Worm (Caenorhabditis elegans) whole organism, L4 larva: ENCODE data around the gene acs-14.

Source experiments
- D1046.2 ChIP-seq: fragments of 200-800 bp; sonication (Bioruptor generic); IDR thresholded peaks from 2 replicates; pipeline ENCODE4 v1.3.6; 2022; ENCODE audit warnings: missing genetic modification characterization, missing compliant biosample characterization
- F10B5.3 ChIP-seq: sonication (generic microtip); optimal IDR thresholded peaks from 2 replicates; lab custom pipeline; 2016; ENCODE audit warnings: mild to moderate bottlenecking, missing genetic modification characterization, missing compliant biosample characterization
- F49E8.2 ChIP-seq: sonication (generic microtip); optimal IDR thresholded peaks from 2 replicates; lab custom pipeline; 2016; ENCODE audit warnings: missing compliant biosample characterization, mild to moderate bottlenecking, missing genetic modification characterization, borderline replicate concordance
- R02D3.7 ChIP-seq: fragments of 150-350 bp; sonication (generic microtip); optimal IDR thresholded peaks from 3 replicates; lab custom pipeline; 2014; ENCODE audit warnings: missing biosample characterization, missing genetic modification characterization
- T20F7.1 ChIP-seq: fragments of 200-800 bp; sonication (Bioruptor generic); optimal IDR thresholded peaks from 2 replicates; lab custom pipeline; 2018; ENCODE audit warnings: mild to moderate bottlenecking, missing genetic modification characterization, missing compliant biosample characterization
- Y105C5A.15 ChIP-seq: fragments of 200-800 bp; sonication (Bioruptor generic); IDR thresholded peaks from 2 replicates; pipeline ENCODE4 v1.3.6; 2022; ENCODE audit warnings: missing genetic modification characterization, missing compliant biosample characterization
- Y48G9A.11 ChIP-seq: fragments of 200-800 bp; sonication (Bioruptor generic); IDR thresholded peaks from 2 replicates; pipeline ENCODE4 v1.3.6; 2022; ENCODE audit warnings: missing genetic modification reagents, missing genetic modification characterization, missing compliant biosample characterization
- Y5F2A.4 ChIP-seq: fragments of 200-800 bp; sonication (Bioruptor generic); optimal IDR thresholded peaks from 2 replicates; lab custom pipeline; 2018; ENCODE audit warnings: mild to moderate bottlenecking, missing genetic modification characterization, missing compliant biosample characterization
- aha-1 ChIP-seq: fragments of 150-350 bp; peaks from one replicate; lab custom pipeline; 2014; ENCODE audit warnings: missing biosample characterization, missing genetic modification characterization
- aly-2 ChIP-seq: sonication (generic microtip); optimal IDR thresholded peaks from 2 replicates; lab custom pipeline; 2018; ENCODE audit warnings: missing biosample characterization, missing genetic modification characterization
- arid-1 ChIP-seq: fragments of 200-800 bp; sonication (Bioruptor generic); conservative IDR thresholded peaks from 2 replicates; pipeline ENCODE4 v1.3.6; 2022; ENCODE audit warnings: missing genetic modification reagents, missing genetic modification characterization, missing compliant biosample characterization
- attf-4 ChIP-seq: sonication (generic microtip); optimal IDR thresholded peaks from 3 replicates; lab custom pipeline; 2017; ENCODE audit warnings: missing biosample characterization, missing genetic modification characterization
- ceh-20 ChIP-seq: fragments of 200-800 bp; sonication (Bioruptor generic); IDR thresholded peaks from 2 replicates; pipeline ENCODE4 v1.3.6; 2022; ENCODE audit warnings: missing genetic modification reagents, missing genetic modification characterization, missing compliant biosample characterization
- ceh-28 ChIP-seq: fragments of 150-350 bp; optimal IDR thresholded peaks from 2 replicates; lab custom pipeline; 2014; ENCODE audit warnings: missing biosample characterization, missing genetic modification reagents, missing genetic modification characterization
- ceh-32 ChIP-seq: sonication (generic microtip); optimal IDR thresholded peaks from 2 replicates; lab custom pipeline; 2016; ENCODE audit warnings: mild to moderate bottlenecking, missing genetic modification characterization, missing compliant biosample characterization; ENCODE audit not compliant: poor library complexity
- ceh-44 ChIP-seq: fragments of 200-800 bp; sonication (Bioruptor generic); IDR thresholded peaks from 2 replicates; pipeline ENCODE4 v1.3.6; 2022; ENCODE audit warnings: missing genetic modification reagents, missing genetic modification characterization, missing compliant biosample characterization
- ceh-82 ChIP-seq: sonication (generic microtip); optimal IDR thresholded peaks from 2 replicates; lab custom pipeline; 2017; ENCODE audit warnings: missing biosample characterization, missing genetic modification characterization
- ces-1 ChIP-seq: fragments of 150-350 bp; sonication (generic microtip); optimal IDR thresholded peaks from 4 replicates; lab custom pipeline; 2014; ENCODE audit warnings: missing biosample characterization, missing genetic modification reagents, missing genetic modification characterization
- daf-19 ChIP-seq: fragments of 200-800 bp; sonication (Bioruptor generic); conservative IDR thresholded peaks from 2 replicates; pipeline ENCODE4 v1.3.6; 2022; ENCODE audit warnings: missing genetic modification characterization, missing compliant biosample characterization
- daf-8 ChIP-seq: fragments of 200-800 bp; sonication (Bioruptor generic); IDR thresholded peaks from 2 replicates; pipeline ENCODE4 v1.3.6; 2022; ENCODE audit warnings: missing genetic modification characterization, missing compliant biosample characterization
- dmd-8 ChIP-seq: fragments of 200-800 bp; sonication (Bioruptor generic); IDR thresholded peaks from 2 replicates; pipeline ENCODE4 v1.3.6; 2022; ENCODE audit warnings: missing genetic modification characterization, missing compliant biosample characterization
- duxl-1 ChIP-seq: sonication (generic microtip); optimal IDR thresholded peaks from 2 replicates; lab custom pipeline; 2016; ENCODE audit warnings: mild to moderate bottlenecking, missing genetic modification characterization, moderate library complexity, missing compliant biosample characterization; ENCODE audit not compliant: poor library complexity
- dve-1 ChIP-seq: sonication (generic microtip); optimal IDR thresholded peaks from 2 replicates; lab custom pipeline; 2017; ENCODE audit warnings: antibody characterized with exemption, mild to moderate bottlenecking, missing genetic modification characterization, missing compliant biosample characterization; ENCODE audit not compliant: insufficient read depth
- fos-1 ChIP-seq: fragments of 150-350 bp; optimal IDR thresholded peaks from 2 replicates; lab custom pipeline; 2014; ENCODE audit warnings: missing biosample characterization, missing genetic modification characterization
- gei-8 ChIP-seq: fragments of 200-800 bp; sonication (Bioruptor generic); optimal IDR thresholded peaks from 2 replicates; lab custom pipeline; 2018; ENCODE audit warnings: mild to moderate bottlenecking, missing genetic modification characterization, missing compliant biosample characterization
- lim-7 ChIP-seq: fragments of 200-800 bp; sonication (Bioruptor generic); IDR thresholded peaks from 2 replicates; pipeline ENCODE4 v1.3.6; 2022; ENCODE audit warnings: missing genetic modification characterization, missing compliant biosample characterization
- lin-1 ChIP-seq: fragments of 200-800 bp; sonication (Bioruptor generic); IDR thresholded peaks from 2 replicates; pipeline ENCODE4 v1.3.6; 2022; ENCODE audit warnings: missing genetic modification reagents, missing genetic modification characterization, missing compliant biosample characterization
- lin-38 ChIP-seq: fragments of 200-800 bp; sonication (Bioruptor generic); IDR thresholded peaks from 2 replicates; pipeline ENCODE4 v1.3.6; 2022; ENCODE audit warnings: missing genetic modification reagents, missing genetic modification characterization, missing compliant biosample characterization
- lir-3 ChIP-seq: sonication (generic microtip); optimal IDR thresholded peaks from 2 replicates; lab custom pipeline; 2016; ENCODE audit warnings: mild to moderate bottlenecking, missing genetic modification characterization, missing compliant biosample characterization
- lsy-2 ChIP-seq, 2 experiments: fragments of 150-350 bp in 1 of 2; sonication (generic microtip) in 1 of 2; optimal IDR thresholded peaks; 2 replicates each; lab custom pipeline; 2014 to 2017; ENCODE audit warnings: missing biosample characterization in 2 of 2, missing genetic modification characterization in 2 of 2
- madf-9 ChIP-seq: fragments of 200-800 bp; sonication (Bioruptor generic); conservative IDR thresholded peaks from 2 replicates; pipeline ENCODE4 v1.3.6; 2022; ENCODE audit warnings: missing genetic modification reagents, missing genetic modification characterization, missing compliant biosample characterization
- mdl-1 ChIP-seq, 2 experiments: fragments of 150-350 bp in 1 of 2; sonication (generic microtip) in 1 of 2; optimal IDR thresholded peaks; 2 replicates each; lab custom pipeline; 2014 to 2017; ENCODE audit warnings: missing biosample characterization in 2 of 2, missing genetic modification characterization in 2 of 2
- mdt-29 ChIP-seq: fragments of 200-800 bp; sonication (Bioruptor generic); IDR thresholded peaks from 2 replicates; pipeline ENCODE4 v1.3.6; 2022; ENCODE audit warnings: missing genetic modification reagents, missing genetic modification characterization, missing compliant biosample characterization
- mep-1 ChIP-seq: fragments of 150-350 bp; sonication (generic microtip); optimal IDR thresholded peaks from 3 replicates; lab custom pipeline; 2014; ENCODE audit warnings: missing biosample characterization, missing genetic modification characterization
- nhr-11 ChIP-seq: fragments of 150-350 bp; optimal IDR thresholded peaks from 2 replicates; lab custom pipeline; 2014; ENCODE audit warnings: missing biosample characterization, missing genetic modification characterization
- nhr-41 ChIP-seq: fragments of 200-800 bp; sonication (Bioruptor generic); IDR thresholded peaks from 2 replicates; pipeline ENCODE4 v1.3.6; 2022; ENCODE audit warnings: missing genetic modification reagents, missing genetic modification characterization, missing compliant biosample characterization
- php-3 ChIP-seq: fragments of 200-800 bp; sonication (Bioruptor generic); IDR thresholded peaks from 2 replicates; pipeline ENCODE4 v1.3.6; 2022; ENCODE audit warnings: missing genetic modification reagents, missing genetic modification characterization, missing compliant biosample characterization
- pqm-1 ChIP-seq: sonication (generic microtip); optimal IDR thresholded peaks from 2 replicates; lab custom pipeline; 2017; ENCODE audit warnings: missing biosample characterization, missing genetic modification characterization
- saeg-2 ChIP-seq: fragments of 200-800 bp; sonication (Bioruptor generic); IDR thresholded peaks from 2 replicates; pipeline ENCODE4 v1.3.6; 2022; ENCODE audit warnings: missing genetic modification reagents, missing genetic modification characterization, missing compliant biosample characterization
- skn-1 ChIP-seq: fragments of 150-350 bp; optimal IDR thresholded peaks from 2 replicates; lab custom pipeline; 2014; ENCODE audit warnings: missing biosample characterization, missing genetic modification characterization
- snpc-1.2 ChIP-seq: fragments of 200-800 bp; sonication (Bioruptor generic); IDR thresholded peaks from 2 replicates; pipeline ENCODE4 v1.3.6; 2022; ENCODE audit warnings: missing genetic modification reagents, missing genetic modification characterization, missing compliant biosample characterization
- snpc-4 ChIP-seq: fragments of 150-350 bp; optimal IDR thresholded peaks from 2 replicates; lab custom pipeline; 2014; ENCODE audit warnings: missing biosample characterization, missing genetic modification characterization
- tag-97 ChIP-seq: fragments of 200-800 bp; sonication (Bioruptor generic); IDR thresholded peaks from 2 replicates; pipeline ENCODE4 v1.3.6; 2022; ENCODE audit warnings: missing genetic modification characterization, missing compliant biosample characterization
- tra-1 ChIP-seq: fragments of 200-800 bp; sonication (Bioruptor generic); IDR thresholded peaks from 2 replicates; pipeline ENCODE4 v1.3.6; 2022; ENCODE audit warnings: missing genetic modification reagents, missing genetic modification characterization, missing compliant biosample characterization
- zfp-3 ChIP-seq: fragments of 200-800 bp; sonication (Bioruptor generic); conservative IDR thresholded peaks from 2 replicates; pipeline ENCODE4 v1.3.6; 2022; ENCODE audit warnings: missing genetic modification reagents, missing genetic modification characterization, missing compliant biosample characterization
- ztf-7 ChIP-seq: fragments of 150-350 bp; optimal IDR thresholded peaks from 2 replicates; lab custom pipeline; 2014; ENCODE audit warnings: missing biosample characterization, missing genetic modification characterization

Gene acs-14

DNA sequence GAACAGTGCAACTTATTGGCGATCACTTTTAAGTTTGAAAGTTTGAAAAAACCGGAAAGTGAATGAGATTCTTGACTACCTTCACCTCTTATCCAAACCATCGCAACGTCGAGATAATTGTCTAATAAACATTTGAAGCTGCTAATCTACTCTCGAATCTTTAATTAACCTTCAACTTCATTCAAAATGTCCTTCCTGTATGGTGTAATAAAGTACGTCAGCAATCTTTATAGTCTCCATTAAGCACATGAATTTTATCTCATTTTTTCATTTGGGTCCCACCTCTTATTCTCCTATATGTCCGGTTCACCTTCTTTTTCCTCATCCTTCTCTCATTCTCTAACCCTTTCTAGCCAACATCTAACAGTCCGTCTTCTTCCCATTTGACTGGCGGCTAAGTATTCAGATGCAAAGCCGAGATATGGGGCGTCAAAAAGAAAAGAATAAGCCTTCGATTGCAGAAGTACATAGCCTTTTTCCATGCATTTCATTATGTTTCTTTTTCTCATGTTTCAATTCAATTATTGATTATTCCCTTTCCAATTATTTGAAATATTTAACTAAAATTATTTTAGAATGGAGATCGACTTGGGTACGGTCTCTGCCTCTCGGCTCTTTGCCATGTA lies 7.0 kb upstream of the acs-14 start, which contains the start of gene swt-5:
Gene swt-5, plus strand, starts transcription at position 576 of the 626 bp plus-strand sequence.
- TF ChIP-seq lin-38 (GFP tag; lab: Robert Waterston, UW) (no peak), mep-1 (tag; lab: Kevin White, UChicago) (no peak), php-3 (GFP tag; lab: Robert Waterston, UW) (no peak), ces-1 (GFP tag; lab: Kevin White, UChicago) (no peak), Y105C5A.15 (GFP tag; lab: Robert Waterston, UW) (no peak), ceh-28 (tag; lab: Kevin White, UChicago) (no peak), F49E8.2 (tag; lab: Kevin White, UChicago) (no peak), arid-1 (GFP tag; lab: Robert Waterston, UW) (no peak), nhr-41 (GFP tag; lab: Robert Waterston, UW) (no peak)

ce11 chrV:9503152-9503817 lies 4.6 kb upstream of the acs-14 start:
- TF ChIP-seq lir-3, result peak; percentile 60
- TF ChIP-seq zfp-3 (GFP tag; lab: Robert Waterston, UW), result 0 out of 2 replicates have a peak, but pooled peaks have one; percentile 59
- no peak for TF ChIP-seq attf-4 (tag; lab: Kevin White, UChicago)
- 0 out of 2 replicates have a peak, but pooled peaks have one; percentile 45 for TF ChIP-seq daf-8 (GFP tag; lab: Robert Waterston, UW)
- TF ChIP-seq dve-1 (tag; lab: Kevin White, UChicago), result no peak
- no peak for TF ChIP-seq ceh-32
- no peak for TF ChIP-seq ztf-7 (tag; lab: Kevin White, UChicago)
- 0 out of 2 replicates have a peak, but pooled peaks have one; percentile 43 for TF ChIP-seq ceh-44 (GFP tag; lab: Robert Waterston, UW)
- peak; percentile 49; the same call in 1 of the 2 replicates for TF ChIP-seq saeg-2 (GFP tag; lab: Robert Waterston, UW)
- no peak for TF ChIP-seq R02D3.7 (tag; lab: Kevin White, UChicago)
- no peak for TF ChIP-seq aly-2 (tag; lab: Kevin White, UChicago)
- peak; percentile 47 for TF ChIP-seq T20F7.1 (GFP tag; lab: Kevin White, UChicago)
- peak; percentile 79 for TF ChIP-seq madf-9 (GFP tag; lab: Robert Waterston, UW)
- peak; percentile 85; the same call in 1 of the 2 replicates for TF ChIP-seq snpc-1.2 (GFP tag; lab: Robert Waterston, UW)
- peak; percentile 76 for TF ChIP-seq Y48G9A.11
- TF ChIP-seq skn-1 (tag; lab: Kevin White, UChicago), result no peak
- peak; percentile 97 for TF ChIP-seq dmd-8 (GFP tag; lab: Robert Waterston, UW)
- no peak for TF ChIP-seq F10B5.3 (tag; lab: Kevin White, UChicago)
- TF ChIP-seq tag-97, result no peak
- TF ChIP-seq daf-19 (GFP tag; lab: Robert Waterston, UW), result peak; percentile 89
- peak; percentile 35 for TF ChIP-seq Y5F2A.4 (GFP tag; lab: Kevin White, UChicago)
- TF ChIP-seq pqm-1 (tag; lab: Kevin White, UChicago), result no peak
- no peak for TF ChIP-seq mdl-1 (tag; optimal IDR thresholded peaks at IDR 0.05; lab: Kevin White, UChicago)
- no peak for TF ChIP-seq ces-1 (GFP tag; lab: Kevin White, UChicago)
- TF ChIP-seq ceh-82, result no peak
- peak; percentile 86 for TF ChIP-seq D1046.2 (GFP tag; lab: Robert Waterston, UW)
- peak; percentile 87 for TF ChIP-seq lim-7 (GFP tag; lab: Robert Waterston, UW)
- TF ChIP-seq duxl-1 (tag; lab: Kevin White, UChicago), result peak; percentile 65
- no peak for TF ChIP-seq nhr-11 (tag; lab: Kevin White, UChicago)
- TF ChIP-seq snpc-4 (tag; lab: Kevin White, UChicago), result peak; percentile 81
- peak; percentile 56 for TF ChIP-seq mep-1 (tag; lab: Kevin White, UChicago)
- TF ChIP-seq nhr-41 (GFP tag; lab: Robert Waterston, UW), result peak; percentile 62; the same call in 1 of the 2 replicates
- TF ChIP-seq gei-8 (GFP tag; lab: Kevin White, UChicago), result peak; percentile 85
- TF ChIP-seq ceh-20 (GFP tag; lab: Robert Waterston, UW), result peak; percentile 84
- TF ChIP-seq tra-1, result peak; percentile 85
- peak in 1 of 2 experiments; percentile 65 for TF ChIP-seq lsy-2 (tag; optimal IDR thresholded peaks at IDR 0.05; lab: Kevin White, UChicago)
- TF ChIP-seq fos-1 (tag; lab: Kevin White, UChicago), result no peak
- peak; percentile 95 for TF ChIP-seq aha-1 (tag; lab: Kevin White, UChicago)
- TF ChIP-seq lin-1 (GFP tag; lab: Robert Waterston, UW), result peak; percentile 67; the same call in 1 of the 2 replicates
- TF ChIP-seq mdt-29 (GFP tag; lab: Robert Waterston, UW), result peak; percentile 86
